Fruit fly (Drosophila melanogaster) whole organism, embryonic: ENCODE data around the gene Hpr1.

Experiments
- Ada2b ChIP-seq: fragments of 200-800 bp; sonication (Bioruptor generic); IDR thresholded peaks from 2 replicates; pipeline ENCODE4 v1.3.6; 2022; ENCODE audit warnings: missing biosample characterization, missing genetic modification characterization
- CG10209 ChIP-seq: fragments of 200-800 bp; sonication (Bioruptor generic); optimal IDR thresholded peaks from 3 replicates; lab custom pipeline; 2017; ENCODE audit warnings: missing biosample characterization, mild to moderate bottlenecking, missing genetic modification characterization, missing genetic modification reagents
- CG10274 ChIP-seq: fragments of 200-800 bp; sonication (Bioruptor generic); optimal IDR thresholded peaks from 3 replicates; lab custom pipeline; 2017; ENCODE audit warnings: missing biosample characterization, mild to moderate bottlenecking, missing genetic modification characterization
- CG10565 ChIP-seq: fragments of 200-800 bp; sonication (Bioruptor generic); optimal IDR thresholded peaks from 3 replicates; lab custom pipeline; 2016; ENCODE audit warnings: missing biosample characterization, mild to moderate bottlenecking, missing genetic modification characterization
- CG11093 ChIP-seq: fragments of 200-800 bp; sonication (Bioruptor generic); IDR thresholded peaks from 3 replicates; pipeline ENCODE4 v1.3.6; 2022; ENCODE audit warnings: missing biosample characterization, missing genetic modification characterization
- CG11456 ChIP-seq: fragments of 200-800 bp; sonication (Bioruptor generic); IDR thresholded peaks from 3 replicates; pipeline ENCODE4 v1.3.6; 2022; ENCODE audit warnings: missing biosample characterization, missing genetic modification characterization
- CG12155 ChIP-seq: fragments of 200-800 bp; sonication (Bioruptor generic); optimal IDR thresholded peaks from 3 replicates; lab custom pipeline; 2016; ENCODE audit warnings: missing biosample characterization, missing genetic modification characterization
- CG12299 ChIP-seq: fragments of 200-800 bp; sonication (Bioruptor generic); optimal IDR thresholded peaks from 2 replicates; lab custom pipeline; 2018; ENCODE audit warnings: missing biosample characterization, mild to moderate bottlenecking, missing genetic modification characterization
- CG12942 ChIP-seq: fragments of 200-800 bp; sonication (Bioruptor generic); optimal IDR thresholded peaks from 3 replicates; lab custom pipeline; 2016; ENCODE audit warnings: missing biosample characterization, missing genetic modification characterization
- CG13296 ChIP-seq: fragments of 200-800 bp; sonication (Bioruptor generic); optimal IDR thresholded peaks from 3 replicates; lab custom pipeline; 2018; ENCODE audit warnings: missing biosample characterization, mild to moderate bottlenecking, missing genetic modification characterization
- CG13424 ChIP-seq: fragments of 200-800 bp; sonication (Bioruptor generic); optimal IDR thresholded peaks from 2 replicates; lab custom pipeline; 2019; ENCODE audit warnings: missing biosample characterization, mild to moderate bottlenecking, missing genetic modification characterization, moderate library complexity
- CG13624 ChIP-seq: fragments of 200-800 bp; sonication (Bioruptor generic); optimal IDR thresholded peaks from 2 replicates; lab custom pipeline; 2016; ENCODE audit warnings: missing biosample characterization, missing genetic modification characterization
- CG14667 ChIP-seq: fragments of 200-800 bp; sonication (Bioruptor generic); IDR thresholded peaks from 2 replicates; pipeline ENCODE4 v1.3.6; 2022; ENCODE audit warnings: missing biosample characterization, missing genetic modification characterization
- CG14965 ChIP-seq: fragments of 200-800 bp; sonication (Bioruptor generic); optimal IDR thresholded peaks from 2 replicates; lab custom pipeline; 2016; ENCODE audit warnings: missing biosample characterization, missing genetic modification characterization, borderline replicate concordance
- CG15601 ChIP-seq: fragments of 200-800 bp; sonication (Bioruptor generic); optimal IDR thresholded peaks from 3 replicates; lab custom pipeline; 2019; ENCODE audit warnings: missing biosample characterization, mild to moderate bottlenecking, missing genetic modification characterization, moderate library complexity
- CG2116 ChIP-seq: fragments of 200-800 bp; sonication (Bioruptor generic); optimal IDR thresholded peaks from 3 replicates; lab custom pipeline; 2018; ENCODE audit warnings: missing biosample characterization, mild to moderate bottlenecking, missing genetic modification characterization
- CG3726 ChIP-seq: fragments of 200-800 bp; sonication (Bioruptor generic); IDR thresholded peaks from 3 replicates; pipeline ENCODE4, ENCODE4 v1.3.6; 2022; ENCODE audit warnings: missing biosample characterization, missing genetic modification characterization
- CG3995 ChIP-seq: fragments of 200-800 bp; sonication (Bioruptor generic); optimal IDR thresholded peaks from 3 replicates; lab custom pipeline; 2016; ENCODE audit warnings: missing biosample characterization, missing genetic modification characterization
- CG6272 ChIP-seq: fragments of 200-800 bp; sonication (Bioruptor generic); IDR thresholded peaks from 2 replicates; pipeline ENCODE4 v1.3.6; 2022; ENCODE audit warnings: missing biosample characterization, missing genetic modification characterization
- CG7271 ChIP-seq: fragments of 200-800 bp; sonication (Bioruptor generic); optimal IDR thresholded peaks from 2 replicates; lab custom pipeline; 2018; ENCODE audit warnings: missing biosample characterization, mild to moderate bottlenecking, missing genetic modification characterization, moderate library complexity
- CG7372 ChIP-seq: fragments of 200-800 bp; sonication (Bioruptor generic); IDR thresholded peaks from 2 replicates; pipeline ENCODE4 v1.3.6; 2022; ENCODE audit warnings: missing biosample characterization, missing genetic modification characterization
- CG8944 ChIP-seq: fragments of 200-800 bp; sonication (Bioruptor generic); optimal IDR thresholded peaks from 3 replicates; lab custom pipeline; 2016; ENCODE audit warnings: missing biosample characterization, missing genetic modification characterization
- Dfd ChIP-seq, 2 experiments: fragments of >200 bp; optimal IDR thresholded peaks; 2 replicates each; lab custom pipeline; 2017; ENCODE audit warnings: missing biosample characterization in 2 of 2, missing genetic modification characterization in 2 of 2
- Elba2 ChIP-seq: fragments of 200-800 bp; sonication (Bioruptor generic); optimal IDR thresholded peaks from 3 replicates; lab custom pipeline; 2016; ENCODE audit warnings: missing biosample characterization, missing genetic modification characterization
- Fer2 ChIP-seq: fragments of 200-800 bp; sonication (Bioruptor generic); optimal IDR thresholded peaks from 2 replicates; lab custom pipeline; 2018; ENCODE audit warnings: missing biosample characterization, mild to moderate bottlenecking, missing genetic modification characterization, moderate library complexity
- Kr ChIP-seq: fragments of 200-800 bp; sonication (Bioruptor generic); optimal IDR thresholded peaks from 2 replicates; lab custom pipeline; 2017; ENCODE audit warnings: missing biosample characterization, mild to moderate bottlenecking, missing genetic modification characterization
- MBD-R2 ChIP-seq: fragments of 200-800 bp; sonication (Bioruptor generic); IDR thresholded peaks from 2 replicates; pipeline ENCODE4 v1.3.6; 2022; ENCODE audit warnings: missing biosample characterization, missing genetic modification characterization
- Pdp1 ChIP-seq, 2 experiments: fragments of 200-800 bp; sonication (Bioruptor generic); optimal IDR thresholded peaks; 3 replicates each; lab custom pipeline; 2016; ENCODE audit warnings: missing biosample characterization in 2 of 2, missing genetic modification characterization in 2 of 2, mild to moderate bottlenecking in 1 of 2, moderate library complexity in 1 of 2
- Sox102F ChIP-seq: fragments of 200-800 bp; sonication (Bioruptor generic); optimal IDR thresholded peaks from 2 replicates; lab custom pipeline; 2018; ENCODE audit warnings: missing biosample characterization, mild to moderate bottlenecking, missing genetic modification characterization, moderate library complexity
- al ChIP-seq: fragments of 200-800 bp; sonication (Bioruptor generic); IDR thresholded peaks from 2 replicates; pipeline ENCODE4 v1.3.6; 2022; ENCODE audit warnings: missing biosample characterization, missing genetic modification characterization
- ato ChIP-seq: fragments of 200-800 bp; sonication (Bioruptor generic); IDR thresholded peaks from 2 replicates; pipeline ENCODE4 v1.3.6; 2022; ENCODE audit warnings: missing biosample characterization, missing genetic modification characterization; ENCODE audit not compliant: partially characterized antibody
- dpn ChIP-seq, 2 experiments: fragments of 200-800 bp; sonication (Bioruptor generic); optimal IDR thresholded peaks; 3 replicates each; lab custom pipeline; 2016; ENCODE audit warnings: missing biosample characterization in 2 of 2, missing genetic modification characterization in 2 of 2
- dysf ChIP-seq: fragments of 200-800 bp; sonication (Bioruptor generic); IDR thresholded peaks from 3 replicates; pipeline ENCODE4 v1.3.6; 2022; ENCODE audit warnings: missing biosample characterization, missing genetic modification characterization
- ems ChIP-seq: fragments of 200-800 bp; sonication (Bioruptor generic); optimal IDR thresholded peaks from 3 replicates; lab custom pipeline; 2016; ENCODE audit warnings: missing biosample characterization, missing genetic modification characterization
- fd64A ChIP-seq: fragments of 200-800 bp; sonication (Bioruptor generic); optimal IDR thresholded peaks from 3 replicates; lab custom pipeline; 2018; ENCODE audit warnings: missing biosample characterization, mild to moderate bottlenecking, missing genetic modification characterization
- fu2 ChIP-seq: fragments of 200-800 bp; sonication (Bioruptor generic); optimal IDR thresholded peaks from 2 replicates; lab custom pipeline; 2016; ENCODE audit warnings: missing biosample characterization, missing genetic modification characterization
- inv ChIP-seq: fragments of 200-800 bp; sonication (Bioruptor generic); IDR thresholded peaks from 2 replicates; pipeline ENCODE4 v1.3.6; 2022; ENCODE audit warnings: missing biosample characterization, missing genetic modification characterization; ENCODE audit not compliant: partially characterized antibody
- klu ChIP-seq: fragments of 200-800 bp; sonication (Bioruptor generic); IDR thresholded peaks from 2 replicates; pipeline ENCODE4 v1.3.6; 2022; ENCODE audit warnings: missing biosample characterization, missing genetic modification characterization
- onecut ChIP-seq: fragments of 200-800 bp; sonication (Bioruptor generic); IDR thresholded peaks from 2 replicates; pipeline ENCODE4 v1.3.6; 2022; ENCODE audit warnings: missing biosample characterization, missing genetic modification characterization
- org-1 ChIP-seq: fragments of 200-800 bp; sonication (Bioruptor generic); optimal IDR thresholded peaks from 2 replicates; lab custom pipeline; 2017; ENCODE audit warnings: missing biosample characterization, missing genetic modification characterization
- prd ChIP-seq, 3 experiments: fragments of >200 bp in 2 of 3; fragments of 200-800 bp in 1 of 3; sonication (Bioruptor generic) in 1 of 3; optimal IDR thresholded peaks in 2 of 3; IDR thresholded peaks in 1 of 3; 2 replicates in 2 of 3; 3 replicates in 1 of 3; pipeline versions ENCODE4 v1.3.6 to Lab custom; 2017 to 2022; ENCODE audit warnings: missing biosample characterization in 1 of 3, missing genetic modification characterization in 1 of 3
- psq ChIP-seq: fragments of 200-800 bp; sonication (Bioruptor generic); optimal IDR thresholded peaks from 2 replicates; lab custom pipeline; 2017; ENCODE audit warnings: missing biosample characterization, missing genetic modification characterization
- ranshi ChIP-seq: fragments of 200-800 bp; sonication (Bioruptor generic); IDR thresholded peaks from 2 replicates; pipeline ENCODE4 v1.3.6; 2022; ENCODE audit warnings: missing biosample characterization, missing genetic modification characterization
- sd ChIP-seq: fragments of 200-800 bp; sonication (Bioruptor generic); optimal IDR thresholded peaks from 3 replicates; lab custom pipeline; 2018; ENCODE audit warnings: missing biosample characterization, mild to moderate bottlenecking, missing genetic modification characterization, moderate library complexity
- shn ChIP-seq: fragments of 200-800 bp; sonication (Bioruptor generic); optimal IDR thresholded peaks from 3 replicates; lab custom pipeline; 2016; ENCODE audit warnings: missing biosample characterization, missing genetic modification characterization
- slp2 ChIP-seq: fragments of 200-800 bp; sonication (Bioruptor generic); optimal IDR thresholded peaks from 2 replicates; lab custom pipeline; 2016; ENCODE audit warnings: missing biosample characterization, missing genetic modification characterization
- tap ChIP-seq: fragments of 200-800 bp; optimal IDR thresholded peaks from 3 replicates; lab custom pipeline; 2019; ENCODE audit warnings: missing biosample characterization, mild to moderate bottlenecking, missing genetic modification characterization, moderate library complexity
- toy ChIP-seq: fragments of 200-800 bp; sonication (Bioruptor generic); IDR thresholded peaks from 2 replicates; pipeline ENCODE4 v1.3.6; 2022; ENCODE audit warnings: missing biosample characterization, missing genetic modification characterization
- wdn ChIP-seq: fragments of 200-800 bp; sonication (Bioruptor generic); IDR thresholded peaks from 2 replicates; pipeline ENCODE4 v1.3.6; 2022; ENCODE audit warnings: missing biosample characterization, missing genetic modification characterization
- zf30C ChIP-seq: fragments of 200-800 bp; sonication (Bioruptor generic); optimal IDR thresholded peaks from 3 replicates; lab custom pipeline; 2018; ENCODE audit warnings: missing biosample characterization, mild to moderate bottlenecking, missing genetic modification characterization

Gene Hpr1

DNA sequence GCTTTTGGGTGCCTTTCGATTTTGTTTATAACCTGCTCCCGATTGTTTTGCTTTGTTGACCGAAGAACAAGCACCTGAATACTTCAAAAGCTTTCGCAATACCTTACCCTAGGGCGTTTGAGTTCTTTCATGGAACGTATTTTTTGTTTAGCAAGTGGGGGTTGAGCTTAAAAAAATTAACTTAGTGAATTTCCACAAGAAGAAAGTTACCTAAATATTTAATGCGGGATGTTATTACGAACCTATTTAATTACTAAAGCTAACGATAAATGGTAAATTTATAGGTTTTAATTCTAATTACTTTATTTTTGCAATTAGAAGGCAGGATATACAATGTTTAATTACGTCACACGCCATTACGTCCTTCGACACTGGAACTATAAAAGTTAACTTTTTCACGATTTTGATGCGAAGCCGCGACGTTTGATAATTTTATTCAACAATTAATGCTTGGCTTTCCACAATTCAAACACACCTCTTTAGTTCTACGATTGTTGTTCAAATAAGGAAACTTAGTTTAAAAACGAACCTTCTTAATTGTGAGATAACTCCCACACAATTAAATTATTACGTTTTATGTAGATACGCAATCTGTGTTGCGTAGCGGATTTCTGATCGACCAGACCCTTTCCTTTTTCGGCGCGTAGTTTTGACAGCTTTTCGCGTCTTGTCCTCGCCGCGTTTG, 40.1 kb upstream of the Hpr1 start (continued):
- no peak for TF ChIP-seq CG15601 (tag; lab: Kevin White, UChicago)
- peak; percentile 44; the same call in 1 of the 2 replicates for TF ChIP-seq MBD-R2
- peak; percentile 36 for TF ChIP-seq CG12155
- no peak for TF ChIP-seq CG8944
- no peak for TF ChIP-seq CG12942
- TF ChIP-seq Sox102F (GFP tag; lab: Kevin White, UChicago): no peak
- TF ChIP-seq Dfd (GFP tag; optimal IDR thresholded peaks at IDR 0.05; lab: Kevin White, UChicago): no peak
- no peak for TF ChIP-seq onecut (GFP tag; lab: Robert Waterston, UW)
- TF ChIP-seq psq (GFP tag; lab: Kevin White, UChicago): no peak
- peak; percentile 73; the same call in 2 of the 3 replicates for TF ChIP-seq CG11456 (GFP tag; lab: Robert Waterston, UW)
- TF ChIP-seq ranshi: no peak
- no peak for TF ChIP-seq CG7271 (tag; lab: Kevin White, UChicago)
- TF ChIP-seq zf30C (GFP tag; lab: Kevin White, UChicago): no peak
- TF ChIP-seq CG3995 (GFP tag; lab: Kevin White, UChicago): peak; percentile 13
- TF ChIP-seq fu2 (GFP tag; lab: Kevin White, UChicago): peak; percentile 16
- TF ChIP-seq toy (GFP tag; lab: Robert Waterston, UW): no peak
- no peak for TF ChIP-seq CG13424 (tag; lab: Kevin White, UChicago)
- no peak for TF ChIP-seq tap (tag; lab: Kevin White, UChicago)
- no peak for TF ChIP-seq prd (optimal IDR thresholded peaks at IDR 0.05; lab: Kevin White, UChicago)
- peak; percentile 25; the same call in 2 of the 3 replicates for TF ChIP-seq prd (GFP tag; IDR thresholded peaks at IDR 0.05; lab: Robert Waterston, UW)
- TF ChIP-seq CG12299 (tag; lab: Kevin White, UChicago): no peak
- TF ChIP-seq ems (GFP tag; lab: Kevin White, UChicago): peak; percentile 3
- no peak for TF ChIP-seq ato
- no peak for TF ChIP-seq Fer2
- no peak for TF ChIP-seq CG11093 (GFP tag; lab: Robert Waterston, UW)
- no peak for TF ChIP-seq CG3726 (GFP tag; lab: Robert Waterston, UW)
- no peak for TF ChIP-seq klu (GFP tag; lab: Robert Waterston, UW)
- TF ChIP-seq org-1 (GFP tag; lab: Kevin White, UChicago): peak; percentile 7
- peak; percentile 98 for TF ChIP-seq CG10274 (GFP tag; lab: Kevin White, UChicago)
- no peak; the same call in 1 of the 3 replicates for TF ChIP-seq dysf
- no peak for TF ChIP-seq inv (GFP tag; lab: Robert Waterston, UW)
- TF ChIP-seq Ada2b (GFP tag; lab: Robert Waterston, UW): no peak
- TF ChIP-seq al: 0 out of 2 replicates have a peak, but pooled peaks have one; percentile 7
- no peak for TF ChIP-seq CG2116 (GFP tag; lab: Kevin White, UChicago)
- TF ChIP-seq CG10209 (GFP tag; lab: Kevin White, UChicago): peak; percentile 32
- TF ChIP-seq slp2 (GFP tag; lab: Kevin White, UChicago): no peak
- TF ChIP-seq Kr (GFP tag; lab: Kevin White, UChicago): no peak
- peak in 1 of 2 experiments; percentile 48 for TF ChIP-seq Pdp1 (GFP tag; optimal IDR thresholded peaks at IDR 0.05; lab: Kevin White, UChicago)
- no peak for TF ChIP-seq CG14667 (GFP tag; lab: Robert Waterston, UW)
- peak; percentile 62; the same call in 1 of the 2 replicates for TF ChIP-seq wdn (GFP tag; lab: Robert Waterston, UW)
- no peak for TF ChIP-seq CG14965 (GFP tag; lab: Kevin White, UChicago)
- no peak for TF ChIP-seq sd
- TF ChIP-seq CG13296 (GFP tag; lab: Kevin White, UChicago): no peak
- peak; percentile 39 for TF ChIP-seq CG13624 (GFP tag; lab: Kevin White, UChicago)
- TF ChIP-seq CG7372 (GFP tag; lab: Robert Waterston, UW): no peak
- no peak for TF ChIP-seq Elba2
- peak; percentile 7 for TF ChIP-seq shn (GFP tag; lab: Kevin White, UChicago)
- no peak for TF ChIP-seq CG10565 (GFP tag; lab: Kevin White, UChicago)
- no peak for TF ChIP-seq CG6272 (GFP tag; lab: Robert Waterston, UW)
- TF ChIP-seq dpn (GFP tag; optimal IDR thresholded peaks at IDR 0.05; lab: Kevin White, UChicago): peak; percentile 16 to 47
- TF ChIP-seq fd64A (GFP tag; lab: Kevin White, UChicago): no peak
